Fruit fly (Drosophila melanogaster) whole organism, embryonic: ENCODE results near the gene InR.

Experiments
- Asciz ChIP-seq: fragments of 200-800 bp; sonication (Bioruptor generic); optimal IDR thresholded peaks from 2 replicates; lab custom pipeline; 2017; ENCODE audit warnings: missing biosample characterization, mild to moderate bottlenecking, missing genetic modification characterization, missing genetic modification reagents
- BEAF-32 ChIP-seq: fragments of 200-800 bp; sonication (Bioruptor generic); optimal IDR thresholded peaks from 3 replicates; lab custom pipeline; 2017; ENCODE audit warnings: missing biosample characterization, missing genetic modification characterization, mild to moderate bottlenecking, moderate library complexity, missing genetic modification reagents
- CG10431 ChIP-seq: fragments of 200-800 bp; sonication (Bioruptor generic); optimal IDR thresholded peaks from 3 replicates; lab custom pipeline; 2018; ENCODE audit warnings: missing biosample characterization, mild to moderate bottlenecking, missing genetic modification characterization
- CG11247 ChIP-seq: fragments of 200-800 bp; sonication (Bioruptor generic); IDR thresholded peaks from 2 replicates; pipeline ENCODE4 v1.3.6; 2022; ENCODE audit warnings: missing biosample characterization, missing genetic modification characterization
- CG1832 ChIP-seq: fragments of 200-800 bp; sonication (Bioruptor generic); optimal IDR thresholded peaks from 2 replicates; lab custom pipeline; 2017; ENCODE audit warnings: missing biosample characterization, mild to moderate bottlenecking, missing genetic modification characterization, inconsistent platforms
- CG33557 ChIP-seq: fragments of 200-800 bp; sonication (Bioruptor generic); optimal IDR thresholded peaks from 2 replicates; lab custom pipeline; 2019; ENCODE audit warnings: missing biosample characterization, mild to moderate bottlenecking, missing genetic modification characterization, moderate library complexity
- CG34224 ChIP-seq: fragments of 200-800 bp; sonication (Bioruptor generic); IDR thresholded peaks from 3 replicates; pipeline ENCODE4 v1.3.6; 2022; ENCODE audit warnings: missing biosample characterization, missing genetic modification characterization; ENCODE audit not compliant: partially characterized antibody
- CG6654 ChIP-seq: fragments of 200-800 bp; sonication (Bioruptor generic); optimal IDR thresholded peaks from 2 replicates; lab custom pipeline; 2017; ENCODE audit warnings: missing biosample characterization, mild to moderate bottlenecking, missing genetic modification characterization
- CG7839 ChIP-seq: fragments of 200-800 bp; sonication (Bioruptor generic); optimal IDR thresholded peaks from 3 replicates; lab custom pipeline; 2018; ENCODE audit warnings: missing biosample characterization, mild to moderate bottlenecking, missing genetic modification characterization, moderate library complexity
- Deaf1 ChIP-seq: fragments of 200-800 bp; optimal IDR thresholded peaks from 3 replicates; lab custom pipeline; 2019; ENCODE audit warnings: missing biosample characterization, mild to moderate bottlenecking, missing genetic modification characterization, moderate library complexity
- Dip2 ChIP-seq: fragments of 200-800 bp; sonication (Bioruptor generic); IDR thresholded peaks from 2 replicates; pipeline ENCODE4 v1.3.6; 2022; ENCODE audit warnings: missing biosample characterization, missing genetic modification characterization
- H15 ChIP-seq: fragments of 200-800 bp; sonication (Bioruptor generic); IDR thresholded peaks from 3 replicates; pipeline ENCODE4 v1.3.6; 2022; ENCODE audit warnings: missing biosample characterization, missing genetic modification characterization
- HLHmδ ChIP-seq: fragments of 200-800 bp; sonication (Bioruptor generic); optimal IDR thresholded peaks from 2 replicates; lab custom pipeline; 2018; ENCODE audit warnings: missing biosample characterization, mild to moderate bottlenecking, missing genetic modification characterization, moderate library complexity
- Jarid2 ChIP-seq: fragments of 200-800 bp; sonication (Bioruptor generic); optimal IDR thresholded peaks from 3 replicates; lab custom pipeline; 2017; ENCODE audit warnings: mild to moderate bottlenecking, missing biosample characterization, missing genetic modification reagents, missing genetic modification characterization
- Lpt ChIP-seq: fragments of >200 bp; optimal IDR thresholded peaks from 2 replicates; lab custom pipeline; 2018; ENCODE audit warnings: missing biosample characterization, missing genetic modification characterization
- NK7.1 ChIP-seq: fragments of 200-800 bp; sonication (Bioruptor generic); optimal IDR thresholded peaks from 3 replicates; lab custom pipeline; 2016; ENCODE audit warnings: missing biosample characterization, missing genetic modification characterization
- Nf-YB ChIP-seq: fragments of 200-800 bp; sonication (Bioruptor generic); optimal IDR thresholded peaks from 3 replicates; lab custom pipeline; 2019; ENCODE audit warnings: missing biosample characterization, mild to moderate bottlenecking, missing genetic modification characterization, moderate library complexity
- Nf-YC ChIP-seq: fragments of 200-800 bp; optimal IDR thresholded peaks from 3 replicates; lab custom pipeline; 2019; ENCODE audit warnings: missing biosample characterization, mild to moderate bottlenecking, missing genetic modification characterization, moderate library complexity
- Opbp ChIP-seq: fragments of 200-800 bp; sonication (Bioruptor generic); IDR thresholded peaks from 3 replicates; pipeline ENCODE4 v1.3.6; 2022; ENCODE audit warnings: missing biosample characterization, missing genetic modification characterization; ENCODE audit not compliant: partially characterized antibody
- Six4 ChIP-seq: fragments of 200-800 bp; sonication (Bioruptor generic); optimal IDR thresholded peaks from 2 replicates; lab custom pipeline; 2016; ENCODE audit warnings: missing biosample characterization, missing genetic modification characterization
- Trl ChIP-seq, 3 experiments: fragments of >200 bp in 2 of 3; fragments of 200-800 bp in 1 of 3; sonication (Bioruptor generic) in 1 of 3; optimal IDR thresholded peaks; 2 replicates in 1 of 3; 3 replicates in 2 of 3; lab custom pipeline; 2016 to 2017; ENCODE audit warnings: missing biosample characterization in 1 of 3, missing genetic modification characterization in 1 of 3
- abd-A ChIP-seq: fragments of 200-800 bp; sonication (Bioruptor generic); optimal IDR thresholded peaks from 3 replicates; lab custom pipeline; 2019; ENCODE audit warnings: missing biosample characterization, mild to moderate bottlenecking, missing genetic modification characterization, moderate library complexity
- bbx ChIP-seq: fragments of 200-800 bp; sonication (Bioruptor generic); IDR thresholded peaks from 2 replicates; pipeline ENCODE4 v1.3.6; 2022; ENCODE audit warnings: missing biosample characterization, missing genetic modification characterization; ENCODE audit not compliant: partially characterized antibody
- cg ChIP-seq: fragments of 200-800 bp; sonication (Bioruptor generic); optimal IDR thresholded peaks from 3 replicates; lab custom pipeline; 2019; ENCODE audit warnings: missing biosample characterization, mild to moderate bottlenecking, missing genetic modification characterization, moderate library complexity
- chinmo ChIP-seq: fragments of 200-800 bp; sonication (Bioruptor generic); IDR thresholded peaks from 4 replicates; pipeline ENCODE4 v1.3.6; 2022; ENCODE audit warnings: missing biosample characterization, missing genetic modification characterization; ENCODE audit not compliant: partially characterized antibody
- da ChIP-seq: fragments of 200-800 bp; sonication (Bioruptor generic); optimal IDR thresholded peaks from 2 replicates; lab custom pipeline; 2016; ENCODE audit warnings: missing biosample characterization, missing genetic modification characterization
- ewg ChIP-seq: fragments of 200-800 bp; sonication (Bioruptor generic); optimal IDR thresholded peaks from 3 replicates; lab custom pipeline; 2017; ENCODE audit warnings: mild to moderate bottlenecking, missing biosample characterization, missing genetic modification reagents, missing genetic modification characterization
- gcm ChIP-seq: fragments of 200-800 bp; sonication (Bioruptor generic); optimal IDR thresholded peaks from 2 replicates; lab custom pipeline; 2019; ENCODE audit warnings: missing biosample characterization, mild to moderate bottlenecking, missing genetic modification characterization, moderate library complexity
- lola ChIP-seq, 3 experiments: fragments of >200 bp in 2 of 3; fragments of 200-800 bp in 1 of 3; sonication (Bioruptor generic) in 1 of 3; optimal IDR thresholded peaks; 2 replicates each; lab custom pipeline; 2017 to 2019; ENCODE audit warnings: missing biosample characterization in 3 of 3, missing genetic modification characterization in 3 of 3, mild to moderate bottlenecking in 1 of 3, moderate library complexity in 1 of 3
- nerfin-1 ChIP-seq: fragments of 200-800 bp; sonication (Bioruptor generic); optimal IDR thresholded peaks from 3 replicates; lab custom pipeline; 2019; ENCODE audit warnings: missing biosample characterization, mild to moderate bottlenecking, missing genetic modification characterization, moderate library complexity
- oc ChIP-seq: fragments of 200-800 bp; sonication (Bioruptor generic); optimal IDR thresholded peaks from 2 replicates; lab custom pipeline; 2018; ENCODE audit warnings: missing biosample characterization, mild to moderate bottlenecking, missing genetic modification characterization, moderate library complexity
- org-1 ChIP-seq: fragments of 200-800 bp; sonication (Bioruptor generic); optimal IDR thresholded peaks from 2 replicates; lab custom pipeline; 2017; ENCODE audit warnings: missing biosample characterization, missing genetic modification characterization
- pros ChIP-seq: fragments of 200-800 bp; sonication (Bioruptor generic); optimal IDR thresholded peaks from 3 replicates; lab custom pipeline; 2019; ENCODE audit warnings: missing biosample characterization, mild to moderate bottlenecking, missing genetic modification characterization, moderate library complexity
- run ChIP-seq: fragments of 200-800 bp; sonication (Bioruptor generic); optimal IDR thresholded peaks from 3 replicates; lab custom pipeline; 2018; ENCODE audit warnings: missing biosample characterization, mild to moderate bottlenecking, missing genetic modification characterization
- seq ChIP-seq: fragments of 200-800 bp; sonication (Bioruptor generic); IDR thresholded peaks from 2 replicates; pipeline ENCODE4 v1.3.6; 2022; ENCODE audit warnings: missing biosample characterization, missing genetic modification characterization
- twi ChIP-seq: fragments of 200-800 bp; optimal IDR thresholded peaks from 2 replicates; lab custom pipeline; 2019; ENCODE audit warnings: missing biosample characterization, mild to moderate bottlenecking, missing genetic modification characterization, moderate library complexity
- z ChIP-seq: fragments of 200-800 bp; sonication (Bioruptor generic); IDR thresholded peaks from 3 replicates; pipeline ENCODE4 v1.3.6; 2022; ENCODE audit warnings: missing biosample characterization, missing genetic modification characterization
- zen ChIP-seq: fragments of 200-800 bp; sonication (Bioruptor generic); optimal IDR thresholded peaks from 3 replicates; lab custom pipeline; 2018; ENCODE audit warnings: missing biosample characterization, mild to moderate bottlenecking, missing genetic modification characterization, moderate library complexity

The InR gene

dm6 chr3R:21557052-21557451 is 62.1 kb downstream of the InR start, which contains the start of gene slou:
slou (minus strand) TSS chr3R:21557182.
- TF ChIP-seq twi (tag; lab: Kevin White, UChicago) (peak; percentile 47), org-1 (GFP tag; lab: Kevin White, UChicago) (no peak), cg (peak; percentile 61), bbx (peak; percentile 55), seq (GFP tag; lab: Robert Waterston, UW) (peak; percentile 80), CG11247 (GFP tag; lab: Robert Waterston, UW) (no peak), pros (peak; percentile 21), CG34224 (no peak), Deaf1 (tag; lab: Kevin White, UChicago) (peak; percentile 23), Opbp (0 out of 3 replicates have a peak, but pooled peaks have one; percentile 25), nerfin-1 (tag; lab: Kevin White, UChicago) (peak; percentile 47), Dip2 (GFP tag; lab: Robert Waterston, UW) (no peak), Nf-YB (GFP tag; lab: Kevin White, UChicago) (peak; percentile 90), NK7.1 (no peak), oc (peak; percentile 23), Six4 (no peak), Asciz (GFP tag; lab: Kevin White, UChicago) (no peak), z (peak; percentile 96), Jarid2 (GFP tag; lab: Kevin White, UChicago) (peak; percentile 34), lola (GFP tag; optimal IDR thresholded peaks at IDR 0.05; lab: Kevin White, UChicago) (no peak), Nf-YC (tag; lab: Kevin White, UChicago) (peak; percentile 90), gcm (GFP tag; lab: Kevin White, UChicago) (peak; percentile 58), HLHmδ (peak; percentile 24), CG10431 (no peak), run (tag; lab: Kevin White, UChicago) (no peak), zen (no peak), CG6654 (no peak), H15 (no peak), BEAF-32 (GFP tag; lab: Kevin White, UChicago) (no peak), Lpt (GFP tag; lab: Kevin White, UChicago) (no peak)

- TF ChIP-seq Trl (optimal IDR thresholded peaks at IDR 0.05; lab: Kevin White, UChicago), result peak; percentile 29 to 46
- no peak for TF ChIP-seq Trl (GFP tag; optimal IDR thresholded peaks at IDR 0.05; lab: Kevin White, UChicago)
- no peak for TF ChIP-seq CG33557 (GFP tag; lab: Kevin White, UChicago)
- TF ChIP-seq cg, result peak; percentile 29
- TF ChIP-seq chinmo (GFP tag; lab: Robert Waterston, UW), result 0 out of 4 replicates have a peak, but pooled peaks have one; percentile 25
- TF ChIP-seq Nf-YC (tag; lab: Kevin White, UChicago), result peak; percentile 91
- no peak for TF ChIP-seq CG7839 (tag; lab: Kevin White, UChicago)
- TF ChIP-seq Nf-YB (GFP tag; lab: Kevin White, UChicago), result peak; percentile 83
- peak; percentile 15 for TF ChIP-seq abd-A (tag; lab: Kevin White, UChicago)
- TF ChIP-seq CG1832 (GFP tag; lab: Kevin White, UChicago), result peak; percentile 25
- TF ChIP-seq da (GFP tag; lab: Kevin White, UChicago), result no peak
- TF ChIP-seq ewg (GFP tag; lab: Kevin White, UChicago), result peak; percentile 29
- TF ChIP-seq z, result peak; percentile 70; the same call in 2 of the 3 replicates
- TF ChIP-seq seq (GFP tag; lab: Robert Waterston, UW), result peak; percentile 68; the same call in 1 of the 2 replicates
Measured at dm6 chr3R:21551565-21551964, 67.6 kb downstream of the InR start.
